Worm (Caenorhabditis elegans): Measurements from ENCODE around the gene F36G9.3.
"Not testable (repeated sequence)": the region's sequence is repeated elsewhere in the genome, so short reads cannot be mapped to it uniquely, and the experiment has no call there.

F36G9.3 gene

ce11 chrV:15929882-15930281, 27.3 kb upstream of the F36G9.3 start, which contains the start of gene srbc-77:
Gene srbc-77 (plus strand): TSS chrV:15930182.
- not testable (repeated sequence) for TF ChIP-seq pqm-1 (tag; optimal IDR thresholded peaks at IDR 0.05); ceh-6 (GFP tag; optimal IDR thresholded peaks at IDR 0.05); ceh-22 (tag; optimal IDR thresholded peaks at IDR 0.05)

ce11 chrV:15932390-15932789, 24.8 kb upstream of the F36G9.3 start, which contains the start of gene srw-26:
Gene srw-26 (minus strand): TSS chrV:15932490.
- no peak for TF ChIP-seq ceh-34 (tag; optimal IDR thresholded peaks at IDR 0.05)
- TF ChIP-seq ets-4 (tag; optimal IDR thresholded peaks at IDR 0.05), result no peak
- no peak for TF ChIP-seq zip-5 (tag; optimal IDR thresholded peaks at IDR 0.05)
- no peak for TF ChIP-seq ceh-45 (GFP tag; IDR thresholded peaks at IDR 0.05)
- no peak for TF ChIP-seq hlh-8 (tag; optimal IDR thresholded peaks at IDR 0.05)
- TF ChIP-seq dve-1 (tag; optimal IDR thresholded peaks at IDR 0.05), result no peak
- no peak for TF ChIP-seq sdc-2 (tag; optimal IDR thresholded peaks at IDR 0.05)
- no peak for TF ChIP-seq nfya-1 (tag; optimal IDR thresholded peaks at IDR 0.05)
- TF ChIP-seq F13H6.1 (tag; optimal IDR thresholded peaks at IDR 0.05), result no peak
- TF ChIP-seq unc-42 (tag; optimal IDR thresholded peaks at IDR 0.05), result no peak
- no peak for TF ChIP-seq npax-4 (tag; optimal IDR thresholded peaks at IDR 0.05)
- TF ChIP-seq ceh-48 (tag; optimal IDR thresholded peaks at IDR 0.05), result no peak

ce11 chrV:15940254-15940653, 16.9 kb upstream of the F36G9.3 start, which contains the start of gene srw-55:
Gene srw-55 (minus strand): TSS chrV:15940354.
- TF ChIP-seq ceh-45 (GFP tag; IDR thresholded peaks at IDR 0.05), result no peak
- TF ChIP-seq hlh-8 (tag; optimal IDR thresholded peaks at IDR 0.05), result no peak
- no peak for TF ChIP-seq Y22D7AL.16 (tag; optimal IDR thresholded peaks at IDR 0.05)
- TF ChIP-seq fax-1 (tag; optimal IDR thresholded peaks at IDR 0.05), result no peak

ce11 chrV:15943125-15943524, 14.1 kb upstream of the F36G9.3 start, which contains the start of gene srw-53:
Gene srw-53 (plus strand): TSS chrV:15943425.
- no peak for TF ChIP-seq nhr-11 (tag; optimal IDR thresholded peaks at IDR 0.05)
- no peak for TF ChIP-seq madf-2 (tag; optimal IDR thresholded peaks at IDR 0.05)
- no peak for TF ChIP-seq sox-4 (tag; optimal IDR thresholded peaks at IDR 0.05)
- no peak for TF ChIP-seq rnt-1 (tag; optimal IDR thresholded peaks at IDR 0.05)
- no peak for TF ChIP-seq unc-55 (GFP tag; optimal IDR thresholded peaks at IDR 0.05)
- no peak for TF ChIP-seq hlh-8 (tag; optimal IDR thresholded peaks at IDR 0.05)
- TF ChIP-seq ref-2 (tag; optimal IDR thresholded peaks at IDR 0.05), result no peak
- TF ChIP-seq ceh-45 (GFP tag; IDR thresholded peaks at IDR 0.05), result no peak
- TF ChIP-seq lim-6 (tag; optimal IDR thresholded peaks at IDR 0.05), result no peak
- TF ChIP-seq ceh-24 (tag; optimal IDR thresholded peaks at IDR 0.05), result no peak
- no peak for TF ChIP-seq ceh-14 (tag; optimal IDR thresholded peaks at IDR 0.05)

- TF ChIP-seq ceh-30 (tag; optimal IDR thresholded peaks at IDR 0.05) (no peak), hlh-30 (tag; optimal IDR thresholded peaks at IDR 0.05; ENCODE audit: insufficient read depth) (no peak), eyg-1 (tag; optimal IDR thresholded peaks at IDR 0.05) (no peak), ahr-1 (tag; optimal IDR thresholded peaks at IDR 0.05) (no peak), fkh-6 (tag; optimal IDR thresholded peaks at IDR 0.05) (no peak), ceh-19 (GFP tag; optimal IDR thresholded peaks at IDR 0.05) (no peak), lin-11 (tag; optimal IDR thresholded peaks at IDR 0.05) (no peak), sdc-2 (tag; optimal IDR thresholded peaks at IDR 0.05) (no peak), ceh-22 (tag; optimal IDR thresholded peaks at IDR 0.05) (no peak), unc-42 (tag; optimal IDR thresholded peaks at IDR 0.05) (no peak), ztf-16 (tag; optimal IDR thresholded peaks at IDR 0.05) (no peak), syd-9 (tag; optimal IDR thresholded peaks at IDR 0.05) (no peak), pax-1 (tag; optimal IDR thresholded peaks at IDR 0.05) (no peak), hlh-15 (tag; optimal IDR thresholded peaks at IDR 0.05) (no peak), unc-55 (GFP tag; optimal IDR thresholded peaks at IDR 0.05) (no peak), che-1 (tag; optimal IDR thresholded peaks at IDR 0.05) (no peak), fkh-10 (GFP tag; optimal IDR thresholded peaks at IDR 0.05) (no peak), K09A11.1 (tag; optimal IDR thresholded peaks at IDR 0.05; ENCODE audit: insufficient read depth) (no peak), madf-2 (tag; optimal IDR thresholded peaks at IDR 0.05) (no peak)
Measured at ce11 chrV:15950903-15951302, 6.3 kb upstream of the F36G9.3 start, which contains the start of gene srw-59. Gene srw-59 (minus strand): TSS chrV:15951003.
